Worm (Caenorhabditis elegans) whole organism, L1 larva: ENCODE data around the gene K04A8.19.

Source experiments
- alr-1 ChIP-seq: fragments of 200-800 bp; sonication (Bioruptor generic); optimal IDR thresholded peaks from 2 replicates; lab custom pipeline; 2018; ENCODE audit warnings: borderline replicate concordance, mild to moderate bottlenecking, missing genetic modification characterization, missing compliant biosample characterization
- ces-1 ChIP-seq: fragments of 150-350 bp; optimal IDR thresholded peaks from 2 replicates; lab custom pipeline; 2014; ENCODE audit warnings: missing biosample characterization, missing genetic modification reagents, missing genetic modification characterization
- fkh-4 ChIP-seq: sonication (generic microtip); optimal IDR thresholded peaks from 2 replicates; lab custom pipeline; 2016; ENCODE audit warnings: missing compliant biosample characterization, missing genetic modification characterization, borderline replicate concordance
- lin-13 ChIP-seq: fragments of 150-350 bp; optimal IDR thresholded peaks from 2 replicates; lab custom pipeline; 2014; ENCODE audit warnings: missing biosample characterization, missing genetic modification reagents, missing genetic modification characterization
- nhr-71 ChIP-seq: sonication (generic microtip); optimal IDR thresholded peaks from 2 replicates; lab custom pipeline; 2016; ENCODE audit warnings: mild to moderate bottlenecking, missing genetic modification characterization, moderate library complexity, missing compliant biosample characterization
- skn-1 ChIP-seq: fragments of 150-350 bp; optimal IDR thresholded peaks from 2 replicates; lab custom pipeline; 2014; ENCODE audit warnings: missing biosample characterization, missing genetic modification characterization
- sup-37 ChIP-seq: fragments of 200-800 bp; sonication (Bioruptor generic); optimal IDR thresholded peaks from 2 replicates; lab custom pipeline; 2018; ENCODE audit warnings: mild to moderate bottlenecking, missing genetic modification characterization, missing compliant biosample characterization
- ztf-11 ChIP-seq, 2 experiments: sonication (generic microtip); optimal IDR thresholded peaks; 2 replicates each; lab custom pipeline; 2016 to 2017; ENCODE audit warnings: missing genetic modification characterization in 2 of 2, missing biosample characterization in 1 of 2, missing compliant biosample characterization in 1 of 2
- ztf-4 ChIP-seq: fragments of 150-350 bp; optimal IDR thresholded peaks from 2 replicates; lab custom pipeline; 2014; ENCODE audit warnings: missing biosample characterization, missing genetic modification characterization

DNA sequence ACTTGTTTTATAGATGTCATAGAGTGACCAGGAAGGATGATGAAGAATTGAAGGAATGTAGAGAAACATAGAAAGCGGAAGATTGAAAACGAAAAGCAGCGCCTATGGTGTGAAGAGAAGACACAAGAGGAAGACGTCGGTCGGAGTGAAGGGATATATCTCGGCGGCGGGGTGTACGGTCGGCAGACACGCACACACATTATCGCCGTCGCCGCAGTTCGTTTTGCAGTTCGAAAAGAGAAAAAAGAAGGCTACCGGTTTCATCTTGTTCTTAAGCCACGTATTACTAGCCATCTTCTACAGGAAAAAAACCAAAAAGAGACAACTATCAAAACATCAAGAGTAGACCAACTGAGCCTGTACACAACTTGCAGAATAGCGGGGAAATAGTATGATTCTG lies 40.9 kb downstream of the K04A8.19 start:
- TF ChIP-seq ztf-4 (tag; lab: Kevin White, UChicago) (no peak), nhr-71 (no peak), alr-1 (tag; lab: Kevin White, UChicago) (no peak), fkh-4 (tag; lab: Kevin White, UChicago) (no peak), sup-37 (GFP tag; lab: Kevin White, UChicago) (no peak), ztf-11 (tag; optimal IDR thresholded peaks at IDR 0.05; lab: Kevin White, UChicago) (no peak), skn-1 (tag; lab: Kevin White, UChicago) (no peak), lin-13 (GFP tag; lab: Kevin White, UChicago) (no peak), ces-1 (GFP tag; lab: Kevin White, UChicago) (no peak)
